Worm (Caenorhabditis elegans) whole organism, L4/young adult: ENCODE measurements around the gene ketn-1.

Experiments used
- dao-5 ChIP-seq: sonication (generic microtip); optimal IDR thresholded peaks from 2 replicates; lab custom pipeline; 2016; ENCODE audit warnings: missing genotype, missing genetic modification characterization, moderate library complexity, missing compliant biosample characterization
- him-1 ChIP-seq: sonication (generic microtip); optimal IDR thresholded peaks from 2 replicates; lab custom pipeline; 2016; ENCODE audit warnings: missing genotype, missing genetic modification reagents, missing genetic modification characterization, missing compliant biosample characterization

- TF ChIP-seq him-1 (no peak), dao-5 (tag; lab: Kevin White, UChicago) (no peak)
Observed at ce11 chrV:2818117-2818516, 10.5 kb upstream of the ketn-1 start, which contains the start of gene srt-34.
